Fruit fly (Drosophila melanogaster) whole organism, wandering third instar larva: ENCODE results near the gene CG6678.

Experiments
- Hnf4 ChIP-seq: fragments of 200-800 bp; sonication (Bioruptor generic); optimal IDR thresholded peaks from 2 replicates; lab custom pipeline; 2016; ENCODE audit warnings: missing biosample characterization, mild to moderate bottlenecking, missing genetic modification characterization
- OdsH ChIP-seq: fragments of 200-800 bp; sonication (Bioruptor generic); optimal IDR thresholded peaks from 2 replicates; lab custom pipeline; 2016; ENCODE audit warnings: missing biosample characterization, mild to moderate bottlenecking, missing genetic modification characterization
- h ChIP-seq: fragments of 200-800 bp; sonication (Bioruptor generic); optimal IDR thresholded peaks from 3 replicates; lab custom pipeline; 2016; ENCODE audit warnings: missing biosample characterization, mild to moderate bottlenecking, missing genetic modification characterization

- TF ChIP-seq h (GFP tag; lab: Kevin White, UChicago): no peak
- TF ChIP-seq Hnf4 (GFP tag; lab: Kevin White, UChicago): no peak
- TF ChIP-seq OdsH (GFP tag; lab: Kevin White, UChicago): no peak
Measured at dm6 chr3R:21845165-21845564, 41.7 kb upstream of the CG6678 start, which contains the start of gene Gr93c.
